Worm (Caenorhabditis elegans): ENCODE results near the gene ZC132.11.
"Not testable (repeated sequence)": the region's sequence is repeated elsewhere in the genome, so short reads cannot be mapped to it uniquely, and the experiment has no call there.

ce11 chrV:4310414-4310813 lies 11.9 kb upstream of the ZC132.11 start:
- not testable (repeated sequence) for TF ChIP-seq fkh-10 (GFP tag; optimal IDR thresholded peaks at IDR 0.05); skn-1 (tag; optimal IDR thresholded peaks at IDR 0.05); snpc-4 (tag; optimal IDR thresholded peaks at IDR 0.05); ama-1 (optimal IDR thresholded peaks at IDR 0.05); jun-1 (tag; optimal IDR thresholded peaks at IDR 0.05); ztf-11 (tag; optimal IDR thresholded peaks at IDR 0.05); mxl-2 (GFP tag; conservative IDR thresholded peaks at IDR 0.05)
